Worm (Caenorhabditis elegans): ENCODE data around the gene glb-14.

The glb-14 gene

ce11 chrV:15567344-15567804 lies 22.6 kb upstream of the glb-14 start, which contains the start of gene acs-2:
Gene acs-2 (plus strand): TSS chrV:15567394.
- TF ChIP-seq aly-2 (tag; optimal IDR thresholded peaks at IDR 0.05) (no peak), lin-35 (GFP tag; optimal IDR thresholded peaks at IDR 0.05) (peak in 1 of 2 experiments; percentile 37), nhr-85 (tag) (no peak), efl-1 (optimal IDR thresholded peaks at IDR 0.05) (no peak), efl-1 (GFP tag; optimal IDR thresholded peaks at IDR 0.05 in 1 of 2) (peak in 1 of 2 experiments; percentile 85), zag-1 (tag; optimal IDR thresholded peaks at IDR 0.05) (no peak), elt-2 (tag; optimal IDR thresholded peaks at IDR 0.05) (no peak), alr-1 (tag; optimal IDR thresholded peaks at IDR 0.05; ENCODE audit: borderline replicate concordance) (no peak)

ce11 chrV:15566511-15567178 lies 21.9 kb upstream of the glb-14 start:
- TF ChIP-seq ama-1 (optimal IDR thresholded peaks at IDR 0.05): peak; percentile 43
- no peak for TF ChIP-seq fkh-4 (tag; optimal IDR thresholded peaks at IDR 0.05; ENCODE audit: borderline replicate concordance)
- peak in 1 of 2 experiments; percentile 48 for TF ChIP-seq ztf-11 (tag; optimal IDR thresholded peaks at IDR 0.05)
- peak; percentile 86 for TF ChIP-seq elt-2 (tag; optimal IDR thresholded peaks at IDR 0.05)
- TF ChIP-seq egl-27 (tag; optimal IDR thresholded peaks at IDR 0.05): no peak
- peak; percentile 54 for TF ChIP-seq xbp-1 (tag; optimal IDR thresholded peaks at IDR 0.05)
- TF ChIP-seq snpc-4 (tag; optimal IDR thresholded peaks at IDR 0.05): peak; percentile 36
- TF ChIP-seq lin-15B (tag; optimal IDR thresholded peaks at IDR 0.05): no peak
- no peak for TF ChIP-seq nhr-76 (tag; optimal IDR thresholded peaks at IDR 0.05)
- peak; percentile 76 to 87 for TF ChIP-seq lsy-2 (tag; optimal IDR thresholded peaks at IDR 0.05)
- TF ChIP-seq unc-62 (GFP tag; optimal IDR thresholded peaks at IDR 0.05): no peak
- no peak for TF ChIP-seq hlh-4 (tag; optimal IDR thresholded peaks at IDR 0.05)
- peak; percentile 82 for TF ChIP-seq nhr-90 (tag; optimal IDR thresholded peaks at IDR 0.05; ENCODE audit: poor library complexity)
- TF ChIP-seq ztf-4 (tag; optimal IDR thresholded peaks at IDR 0.05): peak; percentile 73
- TF ChIP-seq aha-1 (tag; optimal IDR thresholded peaks at IDR 0.05): peak; percentile 0
- no peak for TF ChIP-seq isw-1 (GFP tag; IDR thresholded peaks at IDR 0.05)
- TF ChIP-seq egl-13 (tag; optimal IDR thresholded peaks at IDR 0.05): no peak
- no peak for TF ChIP-seq aly-2 (tag; optimal IDR thresholded peaks at IDR 0.05)
- peak; percentile 71 for TF ChIP-seq lir-3 (tag; optimal IDR thresholded peaks at IDR 0.05; ENCODE audit: poor library complexity)
- peak; percentile 76 for TF ChIP-seq nhr-47 (tag; optimal IDR thresholded peaks at IDR 0.05)
- no peak for TF ChIP-seq ces-1 (GFP tag; optimal IDR thresholded peaks at IDR 0.05)
- TF ChIP-seq sup-37 (GFP tag; optimal IDR thresholded peaks at IDR 0.05): peak; percentile 53
- peak; percentile 64 for TF ChIP-seq mef-2 (tag; optimal IDR thresholded peaks at IDR 0.05)
- TF ChIP-seq nhr-19 (GFP tag; conservative IDR thresholded peaks at IDR 0.05): peak; percentile 100
- TF ChIP-seq alr-1 (tag; optimal IDR thresholded peaks at IDR 0.05; ENCODE audit: borderline replicate concordance): no peak
- TF ChIP-seq lin-14 (GFP tag; optimal IDR thresholded peaks at IDR 0.05): peak; percentile 93
- TF ChIP-seq dpl-1 (GFP tag; optimal IDR thresholded peaks at IDR 0.05): peak; percentile 50 to 72 (median 66)
- TF ChIP-seq nhr-20 (tag; optimal IDR thresholded peaks at IDR 0.05): peak; percentile 96
- TF ChIP-seq C04F5.9 (tag; optimal IDR thresholded peaks at IDR 0.05): peak; percentile 43
- TF ChIP-seq fos-1 (tag; optimal IDR thresholded peaks at IDR 0.05): peak; percentile 2
- peak; percentile 74 for TF ChIP-seq lin-13 (GFP tag; optimal IDR thresholded peaks at IDR 0.05)
- TF ChIP-seq hpl-2 (GFP tag; optimal IDR thresholded peaks at IDR 0.05): no peak
- no peak for TF ChIP-seq zip-4 (GFP tag; optimal IDR thresholded peaks at IDR 0.05)
- TF ChIP-seq tlp-1 (tag; optimal IDR thresholded peaks at IDR 0.05): no peak
- peak; percentile 68 for TF ChIP-seq mab-9 (GFP tag; IDR thresholded peaks at IDR 0.05)
- peak; percentile 53; the same call in 1 of the 2 replicates for TF ChIP-seq ceh-88 (GFP tag; IDR thresholded peaks at IDR 0.05)
- peak; percentile 97 for TF ChIP-seq nhr-71 (tag; optimal IDR thresholded peaks at IDR 0.05)
- peak; percentile 67 for TF ChIP-seq nhr-11 (tag; optimal IDR thresholded peaks at IDR 0.05)
- no peak for TF ChIP-seq grh-1 (GFP tag; IDR thresholded peaks at IDR 0.05)
- peak; percentile 80 for TF ChIP-seq mep-1 (tag; optimal IDR thresholded peaks at IDR 0.05)
- TF ChIP-seq efl-3 (GFP tag; optimal IDR thresholded peaks at IDR 0.05): no peak
- TF ChIP-seq nhr-237 (tag; optimal IDR thresholded peaks at IDR 0.05): no peak
- no peak for TF ChIP-seq ceh-90 (tag; optimal IDR thresholded peaks at IDR 0.05)
- peak; percentile 89 for TF ChIP-seq tbx-2 (tag; optimal IDR thresholded peaks at IDR 0.05)
- TF ChIP-seq nhr-84 (tag; optimal IDR thresholded peaks at IDR 0.05): no peak

Measured in whole organism, L1 larva.